Fruit fly (Drosophila melanogaster) whole organism, embryonic: ENCODE measurements around the gene pHCl-2.

Experiments
- Aef1 ChIP-seq: fragments of 200-800 bp; sonication (Bioruptor generic); IDR thresholded peaks from 3 replicates; pipeline ENCODE4 v1.3.6; 2022; ENCODE audit warnings: missing biosample characterization, missing genetic modification characterization
- Asciz ChIP-seq: fragments of 200-800 bp; sonication (Bioruptor generic); optimal IDR thresholded peaks from 2 replicates; lab custom pipeline; 2017; ENCODE audit warnings: missing biosample characterization, mild to moderate bottlenecking, missing genetic modification characterization, missing genetic modification reagents
- CG1024 ChIP-seq: fragments of 200-800 bp; sonication (Bioruptor generic); IDR thresholded peaks from 2 replicates; pipeline ENCODE4 v1.3.6; 2022; ENCODE audit warnings: missing biosample characterization, missing genetic modification characterization
- CG13775 ChIP-seq: fragments of 200-800 bp; sonication (Bioruptor generic); optimal IDR thresholded peaks from 3 replicates; lab custom pipeline; 2017; ENCODE audit warnings: missing biosample characterization, mild to moderate bottlenecking, missing genetic modification characterization
- CG14441 ChIP-seq: fragments of 200-800 bp; sonication (Bioruptor generic); IDR thresholded peaks from 2 replicates; pipeline ENCODE4 v1.3.6; 2022; ENCODE audit warnings: missing biosample characterization, missing genetic modification characterization
- CG14860 ChIP-seq: fragments of 200-800 bp; sonication (Bioruptor generic); IDR thresholded peaks from 3 replicates; pipeline ENCODE4 v1.3.6; 2022; ENCODE audit warnings: missing biosample characterization, missing genetic modification characterization; ENCODE audit not compliant: partially characterized antibody
- CG18764 ChIP-seq: fragments of 200-800 bp; sonication (Bioruptor generic); optimal IDR thresholded peaks from 3 replicates; lab custom pipeline; 2016; ENCODE audit warnings: missing biosample characterization, missing genetic modification characterization
- CG31224 ChIP-seq: fragments of 200-800 bp; sonication (Bioruptor generic); IDR thresholded peaks from 2 replicates; pipeline ENCODE4 v1.3.6; 2022; ENCODE audit warnings: missing biosample characterization, missing genetic modification characterization
- CG33557 ChIP-seq: fragments of 200-800 bp; sonication (Bioruptor generic); optimal IDR thresholded peaks from 2 replicates; lab custom pipeline; 2019; ENCODE audit warnings: missing biosample characterization, mild to moderate bottlenecking, missing genetic modification characterization, moderate library complexity
- CG3838 ChIP-seq: fragments of 200-800 bp; sonication (Bioruptor generic); optimal IDR thresholded peaks from 3 replicates; lab custom pipeline; 2016; ENCODE audit warnings: missing biosample characterization, missing genetic modification characterization
- CG43689 ChIP-seq: fragments of 200-800 bp; sonication (Bioruptor generic); IDR thresholded peaks from 2 replicates; pipeline ENCODE4 v1.3.6; 2022; ENCODE audit warnings: missing biosample characterization, missing genetic modification characterization
- CG4820 ChIP-seq: fragments of 200-800 bp; sonication (Bioruptor generic); optimal IDR thresholded peaks from 3 replicates; lab custom pipeline; 2016; ENCODE audit warnings: missing biosample characterization, missing genetic modification characterization
- CG5245 ChIP-seq: fragments of 200-800 bp; sonication (Bioruptor generic); optimal IDR thresholded peaks from 3 replicates; lab custom pipeline; 2016; ENCODE audit warnings: missing biosample characterization, missing genetic modification characterization
- CG5953 ChIP-seq: fragments of 200-800 bp; sonication (Bioruptor generic); IDR thresholded peaks from 2 replicates; pipeline ENCODE4 v1.3.6; 2022; ENCODE audit warnings: missing biosample characterization, missing genetic modification characterization
- CG6175 ChIP-seq: fragments of 200-800 bp; sonication (Bioruptor generic); IDR thresholded peaks from 3 replicates; pipeline ENCODE4 v1.3.6; 2022; ENCODE audit warnings: missing biosample characterization, missing genetic modification characterization
- CG7556 ChIP-seq: fragments of 200-800 bp; sonication (Bioruptor generic); optimal IDR thresholded peaks from 2 replicates; lab custom pipeline; 2017; ENCODE audit warnings: missing biosample characterization, mild to moderate bottlenecking, missing genetic modification characterization
- CG8478 ChIP-seq: fragments of >200 bp; optimal IDR thresholded peaks from 2 replicates; lab custom pipeline; 2018
- CG9437 ChIP-seq: fragments of 200-800 bp; sonication (Bioruptor generic); optimal IDR thresholded peaks from 2 replicates; lab custom pipeline; 2018; ENCODE audit warnings: missing biosample characterization, mild to moderate bottlenecking, missing genetic modification characterization
- Dek ChIP-seq: fragments of 200-800 bp; sonication (Bioruptor generic); optimal IDR thresholded peaks from 3 replicates; lab custom pipeline; 2019; ENCODE audit warnings: missing biosample characterization, mild to moderate bottlenecking, missing genetic modification characterization, moderate library complexity
- Doc2 ChIP-seq: fragments of 200-800 bp; sonication (Bioruptor generic); IDR thresholded peaks from 2 replicates; pipeline ENCODE4 v1.3.6; 2022; ENCODE audit warnings: missing biosample characterization, missing genetic modification characterization
- HmgD ChIP-seq: fragments of 200-800 bp; sonication (Bioruptor generic); optimal IDR thresholded peaks from 3 replicates; lab custom pipeline; 2016; ENCODE audit warnings: missing biosample characterization, missing genetic modification characterization
- Hr78 ChIP-seq, 2 experiments: fragments of 200-800 bp in 1 of 2; fragments of >200 bp in 1 of 2; sonication (Bioruptor generic) in 1 of 2; optimal IDR thresholded peaks; 2 replicates each; lab custom pipeline; 2017 to 2019; ENCODE audit warnings: missing biosample characterization in 2 of 2, missing genetic modification characterization in 2 of 2, mild to moderate bottlenecking in 1 of 2, moderate library complexity in 1 of 2
- Poxn ChIP-seq: fragments of 200-800 bp; sonication (Bioruptor generic); IDR thresholded peaks from 2 replicates; pipeline ENCODE4 v1.3.6; 2022; ENCODE audit warnings: missing biosample characterization, missing genetic modification characterization
- Sox100B ChIP-seq: fragments of 200-800 bp; sonication (Bioruptor generic); optimal IDR thresholded peaks from 3 replicates; lab custom pipeline; 2018; ENCODE audit warnings: missing biosample characterization, mild to moderate bottlenecking, missing genetic modification characterization
- ab ChIP-seq: fragments of 200-800 bp; sonication (Bioruptor generic); optimal IDR thresholded peaks from 2 replicates; lab custom pipeline; 2016; ENCODE audit warnings: missing biosample characterization, missing genetic modification characterization
- abd-A ChIP-seq: fragments of 200-800 bp; sonication (Bioruptor generic); optimal IDR thresholded peaks from 3 replicates; lab custom pipeline; 2019; ENCODE audit warnings: missing biosample characterization, mild to moderate bottlenecking, missing genetic modification characterization, moderate library complexity
- al ChIP-seq: fragments of 200-800 bp; sonication (Bioruptor generic); IDR thresholded peaks from 2 replicates; pipeline ENCODE4 v1.3.6; 2022; ENCODE audit warnings: missing biosample characterization, missing genetic modification characterization
- aop ChIP-seq: fragments of 200-800 bp; sonication (Bioruptor generic); IDR thresholded peaks from 2 replicates; pipeline ENCODE4 v1.3.6; 2022; ENCODE audit warnings: missing biosample characterization, missing genetic modification characterization
- ap ChIP-seq: fragments of 200-800 bp; sonication (Bioruptor generic); IDR thresholded peaks from 2 replicates; pipeline ENCODE4 v1.3.6; 2022; ENCODE audit warnings: missing biosample characterization, missing genetic modification characterization
- ash1 ChIP-seq: fragments of 200-800 bp; sonication (Bioruptor generic); optimal IDR thresholded peaks from 2 replicates; lab custom pipeline; 2018; ENCODE audit warnings: missing biosample characterization, mild to moderate bottlenecking, missing genetic modification characterization
- caup ChIP-seq: fragments of 200-800 bp; sonication (Bioruptor generic); optimal IDR thresholded peaks from 3 replicates; lab custom pipeline; 2017; ENCODE audit warnings: missing biosample characterization, mild to moderate bottlenecking, missing genetic modification characterization, moderate library complexity; ENCODE audit not compliant: severe bottlenecking
- chn ChIP-seq: fragments of 200-800 bp; sonication (Bioruptor generic); optimal IDR thresholded peaks from 2 replicates; lab custom pipeline; 2016; ENCODE audit warnings: missing biosample characterization, missing genetic modification characterization
- corto ChIP-seq: fragments of 200-800 bp; sonication (Bioruptor generic); optimal IDR thresholded peaks from 2 replicates; lab custom pipeline; 2016; ENCODE audit warnings: missing biosample characterization, mild to moderate bottlenecking, missing genetic modification characterization, moderate library complexity
- dimm ChIP-seq: fragments of 200-800 bp; sonication (Bioruptor generic); IDR thresholded peaks from 2 replicates; pipeline ENCODE4 v1.3.6; 2022; ENCODE audit warnings: missing biosample characterization, missing genetic modification characterization
- dm ChIP-seq: fragments of 200-800 bp; sonication (Bioruptor generic); optimal IDR thresholded peaks from 3 replicates; lab custom pipeline; 2016; ENCODE audit warnings: missing biosample characterization, missing genetic modification characterization
- fd3F ChIP-seq: fragments of 200-800 bp; sonication (Bioruptor generic); optimal IDR thresholded peaks from 2 replicates; lab custom pipeline; 2018; ENCODE audit warnings: missing biosample characterization, mild to moderate bottlenecking, missing genetic modification characterization, moderate library complexity
- hbn ChIP-seq: fragments of 200-800 bp; sonication (Bioruptor generic); IDR thresholded peaks from 2 replicates; pipeline ENCODE4 v1.3.6; 2022; ENCODE audit warnings: missing biosample characterization, missing genetic modification characterization; ENCODE audit not compliant: partially characterized antibody
- her ChIP-seq: fragments of 200-800 bp; sonication (Bioruptor generic); optimal IDR thresholded peaks from 2 replicates; lab custom pipeline; 2016; ENCODE audit warnings: missing biosample characterization, missing genetic modification characterization
- lilli ChIP-seq: fragments of 200-800 bp; sonication (Bioruptor generic); optimal IDR thresholded peaks from 3 replicates; lab custom pipeline; 2016; ENCODE audit warnings: missing biosample characterization, missing genetic modification characterization
- lola ChIP-seq, 3 experiments: fragments of >200 bp in 2 of 3; fragments of 200-800 bp in 1 of 3; sonication (Bioruptor generic) in 1 of 3; optimal IDR thresholded peaks; 2 replicates each; lab custom pipeline; 2017 to 2019; ENCODE audit warnings: missing biosample characterization in 3 of 3, missing genetic modification characterization in 3 of 3, mild to moderate bottlenecking in 1 of 3, moderate library complexity in 1 of 3
- onecut ChIP-seq: fragments of 200-800 bp; sonication (Bioruptor generic); IDR thresholded peaks from 2 replicates; pipeline ENCODE4 v1.3.6; 2022; ENCODE audit warnings: missing biosample characterization, missing genetic modification characterization
- ranshi ChIP-seq: fragments of 200-800 bp; sonication (Bioruptor generic); IDR thresholded peaks from 2 replicates; pipeline ENCODE4 v1.3.6; 2022; ENCODE audit warnings: missing biosample characterization, missing genetic modification characterization
- sc ChIP-seq, 3 experiments: fragments of >200 bp in 2 of 3; fragments of 200-800 bp in 1 of 3; sonication (Bioruptor generic) in 1 of 3; optimal IDR thresholded peaks; 2 replicates in 2 of 3; 3 replicates in 1 of 3; lab custom pipeline; 2017; ENCODE audit warnings: mild to moderate bottlenecking in 1 of 3, missing biosample characterization in 1 of 3, missing genetic modification characterization in 1 of 3, missing genetic modification reagents in 1 of 3
- scrt ChIP-seq: fragments of 200-800 bp; sonication (Bioruptor generic); optimal IDR thresholded peaks from 2 replicates; lab custom pipeline; 2018; ENCODE audit warnings: missing biosample characterization, mild to moderate bottlenecking, missing genetic modification characterization, moderate library complexity
- slbo ChIP-seq: fragments of 200-800 bp; sonication (Bioruptor generic); IDR thresholded peaks from 2 replicates; pipeline ENCODE4 v1.3.6; 2022; ENCODE audit warnings: missing biosample characterization, missing genetic modification characterization
- slou ChIP-seq: fragments of 200-800 bp; sonication (Bioruptor generic); optimal IDR thresholded peaks from 3 replicates; lab custom pipeline; 2016; ENCODE audit warnings: missing biosample characterization, missing genetic modification characterization
- sna ChIP-seq: fragments of 200-800 bp; sonication (Bioruptor generic); IDR thresholded peaks from 2 replicates; pipeline ENCODE4 v1.3.6; 2022; ENCODE audit warnings: missing biosample characterization, missing genetic modification characterization; ENCODE audit not compliant: partially characterized antibody
- tll ChIP-seq, 2 experiments: fragments of 200-800 bp in 1 of 2; fragments of >200 bp in 1 of 2; sonication (Bioruptor generic) in 1 of 2; optimal IDR thresholded peaks; 2 replicates each; lab custom pipeline; 2017 to 2019; ENCODE audit warnings: missing biosample characterization in 2 of 2, missing genetic modification characterization in 2 of 2, mild to moderate bottlenecking in 1 of 2, moderate library complexity in 1 of 2
- unc-4 ChIP-seq: fragments of 200-800 bp; sonication (Bioruptor generic); IDR thresholded peaks from 2 replicates; pipeline ENCODE4 v1.3.6; 2022; ENCODE audit warnings: missing biosample characterization, missing genetic modification characterization; ENCODE audit not compliant: partially characterized antibody
- unpg ChIP-seq: fragments of 200-800 bp; sonication (Bioruptor generic); optimal IDR thresholded peaks from 3 replicates; lab custom pipeline; 2018; ENCODE audit warnings: missing biosample characterization, mild to moderate bottlenecking, missing genetic modification characterization, moderate library complexity

pHCl-2 gene

dm6 chr3R:31310883-31311397 lies 5.8 kb upstream of the pHCl-2 start, which contains the start of gene CG34347 (continued):
- peak; percentile 15 for TF ChIP-seq scrt (GFP tag; lab: Kevin White, UChicago)
- no peak for TF ChIP-seq CG18764 (GFP tag; lab: Kevin White, UChicago)
- TF ChIP-seq lilli (GFP tag; lab: Kevin White, UChicago): no peak
- no peak for TF ChIP-seq CG6175 (GFP tag; lab: Robert Waterston, UW)
- TF ChIP-seq caup (GFP tag; lab: Kevin White, UChicago): peak; percentile 60
- no peak for TF ChIP-seq unc-4 (GFP tag; lab: Robert Waterston, UW)
- peak; percentile 43; the same call in 1 of the 2 replicates for TF ChIP-seq onecut (GFP tag; lab: Robert Waterston, UW)
- TF ChIP-seq ash1 (GFP tag; lab: Kevin White, UChicago): peak; percentile 9
- TF ChIP-seq CG33557 (GFP tag; lab: Kevin White, UChicago): no peak
- TF ChIP-seq ap (GFP tag; lab: Robert Waterston, UW): no peak
- TF ChIP-seq Dek: no peak
- TF ChIP-seq chn (GFP tag; lab: Kevin White, UChicago): no peak
- no peak for TF ChIP-seq CG14441 (GFP tag; lab: Robert Waterston, UW)
- no peak for TF ChIP-seq Sox100B (GFP tag; lab: Kevin White, UChicago)
- TF ChIP-seq CG4820 (GFP tag; lab: Kevin White, UChicago): no peak
- TF ChIP-seq CG1024 (GFP tag; lab: Robert Waterston, UW): no peak
- no peak for TF ChIP-seq tll (GFP tag; optimal IDR thresholded peaks at IDR 0.05; lab: Kevin White, UChicago)
- TF ChIP-seq CG3838 (GFP tag; lab: Kevin White, UChicago): no peak
- no peak for TF ChIP-seq dimm (GFP tag; lab: Robert Waterston, UW)
- TF ChIP-seq fd3F (GFP tag; lab: Kevin White, UChicago): no peak
- TF ChIP-seq CG5245 (GFP tag; lab: Kevin White, UChicago): no peak
- TF ChIP-seq sc (optimal IDR thresholded peaks at IDR 0.05; lab: Kevin White, UChicago): no peak
- no peak for TF ChIP-seq sc (GFP tag; optimal IDR thresholded peaks at IDR 0.05; lab: Kevin White, UChicago)
- no peak for TF ChIP-seq CG31224 (GFP tag; lab: Robert Waterston, UW)
- no peak for TF ChIP-seq lola (GFP tag; optimal IDR thresholded peaks at IDR 0.05; lab: Kevin White, UChicago)
- peak; percentile 48 for TF ChIP-seq dm (GFP tag; lab: Kevin White, UChicago)
- TF ChIP-seq corto (GFP tag; lab: Kevin White, UChicago): no peak
- no peak for TF ChIP-seq Poxn (GFP tag; lab: Robert Waterston, UW)
- TF ChIP-seq Doc2: no peak
- TF ChIP-seq CG5953: no peak
- no peak for TF ChIP-seq CG7556 (GFP tag; lab: Kevin White, UChicago)
- TF ChIP-seq unpg (GFP tag; lab: Kevin White, UChicago): no peak
- TF ChIP-seq CG8478 (lab: Kevin White, UChicago): no peak
- peak; percentile 19; the same call in 1 of the 2 replicates for TF ChIP-seq hbn
- no peak for TF ChIP-seq slou (GFP tag; lab: Kevin White, UChicago)
- TF ChIP-seq al: no peak
- TF ChIP-seq HmgD: no peak
- peak in 1 of 2 experiments; percentile 94 for TF ChIP-seq Hr78 (GFP tag; optimal IDR thresholded peaks at IDR 0.05; lab: Kevin White, UChicago)
- TF ChIP-seq ab (GFP tag; lab: Kevin White, UChicago): no peak
- no peak for TF ChIP-seq sna (GFP tag; lab: Robert Waterston, UW)
- no peak for TF ChIP-seq Aef1 (GFP tag; lab: Robert Waterston, UW)
- no peak for TF ChIP-seq her (GFP tag; lab: Kevin White, UChicago)
- no peak for TF ChIP-seq CG13775
- no peak for TF ChIP-seq CG43689
- TF ChIP-seq slbo (GFP tag; lab: Robert Waterston, UW): 0 out of 2 replicates have a peak, but pooled peaks have one; percentile 34
- TF ChIP-seq CG9437 (GFP tag; lab: Kevin White, UChicago): no peak
- no peak for TF ChIP-seq ranshi
- no peak for TF ChIP-seq Asciz (GFP tag; lab: Kevin White, UChicago)
- peak; percentile 52 for TF ChIP-seq abd-A
- TF ChIP-seq CG14860 (GFP tag; lab: Robert Waterston, UW): 0 out of 3 replicates have a peak, but pooled peaks have one; percentile 40
- TF ChIP-seq aop (GFP tag; lab: Robert Waterston, UW): no peak
